Fruit fly (Drosophila melanogaster) whole organism, wandering third instar larva: ENCODE results near the gene CG14958.

Experiments used
- Sp1 ChIP-seq: fragments of 200-800 bp; sonication (Bioruptor generic); optimal IDR thresholded peaks from 3 replicates; lab custom pipeline; 2019; ENCODE audit warnings: missing biosample characterization, mild to moderate bottlenecking, missing genetic modification characterization, moderate library complexity
- fru ChIP-seq: fragments of 200-800 bp; sonication (Bioruptor generic); optimal IDR thresholded peaks from 3 replicates; lab custom pipeline; 2016; ENCODE audit warnings: missing biosample characterization, mild to moderate bottlenecking, missing genetic modification characterization
- psq ChIP-seq: fragments of 200-800 bp; sonication (Bioruptor generic); optimal IDR thresholded peaks from 3 replicates; lab custom pipeline; 2017; ENCODE audit warnings: missing biosample characterization, mild to moderate bottlenecking, missing genetic modification characterization, moderate library complexity

DNA sequence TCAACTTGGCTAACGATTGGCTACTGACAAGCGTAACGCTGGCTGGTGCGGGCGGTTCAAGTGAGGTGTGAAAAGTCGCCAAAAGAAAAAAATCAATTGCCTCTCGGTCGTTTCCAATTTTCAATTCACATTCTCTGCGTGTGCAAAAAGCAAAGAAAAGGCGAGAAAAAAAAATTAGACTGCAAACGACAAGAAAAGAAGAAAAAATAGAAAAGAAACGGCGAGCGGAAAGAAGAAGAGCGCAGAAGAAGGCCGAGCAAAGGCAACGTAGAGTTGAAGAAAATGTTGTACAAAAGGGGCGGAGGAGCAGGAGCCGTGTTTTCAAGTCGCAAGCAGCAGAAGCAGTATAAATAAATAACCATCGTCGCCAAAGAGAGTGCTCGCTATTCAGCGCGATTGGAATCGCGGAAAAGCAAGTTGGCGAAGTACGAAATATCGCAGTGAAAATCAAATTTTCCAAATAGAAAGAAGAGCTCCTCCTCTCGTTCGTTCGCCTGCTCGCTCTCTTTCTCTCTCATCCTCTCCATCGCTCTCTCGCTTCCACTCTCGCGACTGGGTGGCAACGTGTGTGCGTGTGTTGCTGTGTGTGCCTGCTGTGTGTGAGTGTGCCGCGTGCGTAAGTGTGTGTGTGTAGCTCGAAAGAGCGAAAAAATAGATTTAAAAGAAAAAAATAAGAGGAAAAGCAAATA lies 36.1 kb downstream of the CG14958 start:
- peak; percentile 66 for TF ChIP-seq psq (GFP tag; lab: Kevin White, UChicago)
- TF ChIP-seq Sp1: peak; percentile 20
- no peak for TF ChIP-seq fru
